Worm (Caenorhabditis elegans) whole organism, L1 larva: ENCODE results near the gene Y46E12A.5.
A peak's percentile ranks its signal among the peaks of the same experiment; 100 is the strongest.

Source experiments
- C16A3.4 ChIP-seq: fragments of 150-350 bp; optimal IDR thresholded peaks from 2 replicates; lab custom pipeline; 2014; ENCODE audit warnings: missing biosample characterization, missing genetic modification characterization
- C34B4.2 ChIP-seq: sonication (generic microtip); optimal IDR thresholded peaks from 2 replicates; lab custom pipeline; 2017; ENCODE audit warnings: mild to moderate bottlenecking, missing genetic modification characterization, missing compliant biosample characterization
- F16B12.6 ChIP-seq: fragments of 150-350 bp; optimal IDR thresholded peaks from 2 replicates; lab custom pipeline; 2014; ENCODE audit warnings: missing biosample characterization, missing genetic modification characterization
- Y116A8C.19 ChIP-seq: sonication (generic microtip); optimal IDR thresholded peaks from 2 replicates; lab custom pipeline; 2016; ENCODE audit warnings: missing compliant biosample characterization, missing genetic modification characterization, borderline replicate concordance
- aly-2 ChIP-seq: fragments of 150-350 bp; optimal IDR thresholded peaks from 2 replicates; lab custom pipeline; 2014; ENCODE audit warnings: missing biosample characterization, missing genetic modification characterization
- blmp-1 ChIP-seq: fragments of 150-350 bp; optimal IDR thresholded peaks from 2 replicates; lab custom pipeline; 2014; ENCODE audit warnings: missing biosample characterization, missing genetic modification characterization
- ceh-63 ChIP-seq: fragments of 200-800 bp; sonication (Bioruptor generic); optimal IDR thresholded peaks from 2 replicates; lab custom pipeline; 2018; ENCODE audit warnings: mild to moderate bottlenecking, missing genetic modification characterization, missing compliant biosample characterization
- ceh-82 ChIP-seq, 3 experiments: fragments of 150-350 bp in 1 of 3; sonication (generic microtip) in 2 of 3; optimal IDR thresholded peaks; 2 replicates each; lab custom pipeline; 2014 to 2017; ENCODE audit warnings: missing biosample characterization in 3 of 3, missing genetic modification characterization in 3 of 3
- ceh-88 ChIP-seq: fragments of 200-800 bp; sonication (Bioruptor generic); IDR thresholded peaks from 2 replicates; pipeline ENCODE4 v1.3.6; 2022; ENCODE audit warnings: missing genetic modification characterization, missing compliant biosample characterization
- ceh-90 ChIP-seq: sonication (generic microtip); optimal IDR thresholded peaks from 2 replicates; lab custom pipeline; 2016; ENCODE audit warnings: missing genetic modification characterization, missing compliant biosample characterization
- ces-1 ChIP-seq: fragments of 150-350 bp; optimal IDR thresholded peaks from 2 replicates; lab custom pipeline; 2014; ENCODE audit warnings: missing biosample characterization, missing genetic modification reagents, missing genetic modification characterization
- dpl-1 ChIP-seq, 3 experiments: fragments of 150-350 bp in 2 of 3; sonication (generic microtip) in 1 of 3; optimal IDR thresholded peaks; 2 replicates each; lab custom pipeline; 2014 to 2017; ENCODE audit warnings: missing biosample characterization in 3 of 3, missing genetic modification characterization in 3 of 3, missing genetic modification reagents in 3 of 3
- dsc-1 ChIP-seq: sonication (generic microtip); optimal IDR thresholded peaks from 2 replicates; lab custom pipeline; 2016; ENCODE audit warnings: mild to moderate bottlenecking, missing genetic modification characterization, missing compliant biosample characterization
- efl-1 ChIP-seq, 4 experiments: fragments of 150-350 bp; optimal IDR thresholded peaks in 3 of 4; peaks in 1 of 4; 1 replicate in 1 of 4; 2 replicates in 3 of 4; lab custom pipeline; 2014; ENCODE audit warnings: missing biosample characterization in 2 of 4, missing genetic modification characterization in 2 of 4, missing genetic modification reagents in 2 of 4
- efl-3 ChIP-seq: fragments of 200-800 bp; sonication (Bioruptor generic); optimal IDR thresholded peaks from 2 replicates; lab custom pipeline; 2018; ENCODE audit warnings: mild to moderate bottlenecking, missing genetic modification characterization, missing compliant biosample characterization
- egl-13 ChIP-seq: sonication (generic microtip); optimal IDR thresholded peaks from 2 replicates; lab custom pipeline; 2016; ENCODE audit warnings: missing genotype, missing genetic modification reagents, missing genetic modification characterization, missing compliant biosample characterization
- elt-2 ChIP-seq: sonication (generic microtip); optimal IDR thresholded peaks from 2 replicates; lab custom pipeline; 2016; ENCODE audit warnings: missing genetic modification characterization, mild to moderate bottlenecking, inconsistent platforms, missing compliant biosample characterization, missing genetic modification reagents
- ets-5 ChIP-seq: fragments of 200-800 bp; sonication (Bioruptor generic); IDR thresholded peaks from 2 replicates; pipeline ENCODE4 v1.3.6; 2022; ENCODE audit warnings: missing genetic modification characterization, missing compliant biosample characterization
- fkh-4 ChIP-seq: sonication (generic microtip); optimal IDR thresholded peaks from 2 replicates; lab custom pipeline; 2016; ENCODE audit warnings: missing compliant biosample characterization, missing genetic modification characterization, borderline replicate concordance
- fos-1 ChIP-seq: fragments of 150-350 bp; optimal IDR thresholded peaks from 2 replicates; lab custom pipeline; 2014; ENCODE audit warnings: missing biosample characterization, missing genetic modification characterization
- hlh-4 ChIP-seq: sonication (generic microtip); optimal IDR thresholded peaks from 2 replicates; lab custom pipeline; 2016; ENCODE audit warnings: mild to moderate bottlenecking, missing genetic modification characterization, missing compliant biosample characterization
- hpl-2 ChIP-seq: fragments of 150-350 bp; optimal IDR thresholded peaks from 2 replicates; lab custom pipeline; 2014; ENCODE audit warnings: missing biosample characterization, missing genetic modification reagents, missing genetic modification characterization
- isw-1 ChIP-seq: fragments of 200-800 bp; sonication (Bioruptor generic); IDR thresholded peaks from 2 replicates; pipeline ENCODE4 v1.3.6; 2022; ENCODE audit warnings: missing genetic modification characterization, missing compliant biosample characterization
- lin-15B ChIP-seq: fragments of 150-350 bp; sonication (generic microtip); optimal IDR thresholded peaks from 3 replicates; lab custom pipeline; 2014; ENCODE audit warnings: missing biosample characterization, missing genetic modification characterization
- lir-3 ChIP-seq: sonication (generic microtip); optimal IDR thresholded peaks from 2 replicates; lab custom pipeline; 2016; ENCODE audit warnings: mild to moderate bottlenecking, missing genetic modification characterization, moderate library complexity, missing compliant biosample characterization; ENCODE audit not compliant: poor library complexity
- mab-9 ChIP-seq: fragments of 200-800 bp; sonication (Bioruptor generic); IDR thresholded peaks from 2 replicates; pipeline ENCODE4 v1.3.6; 2022; ENCODE audit warnings: missing genetic modification reagents, missing genetic modification characterization, missing compliant biosample characterization
- mdl-1 ChIP-seq, 2 experiments: fragments of 150-350 bp; optimal IDR thresholded peaks; 2 replicates each; lab custom pipeline; 2014 to 2017; ENCODE audit warnings: missing biosample characterization in 2 of 2, missing genetic modification characterization in 2 of 2, inconsistent platforms in 1 of 2
- mef-2 ChIP-seq: fragments of 150-350 bp; optimal IDR thresholded peaks from 2 replicates; lab custom pipeline; 2014; ENCODE audit warnings: missing biosample characterization, missing genetic modification characterization
- mep-1 ChIP-seq: fragments of 150-350 bp; optimal IDR thresholded peaks from 2 replicates; lab custom pipeline; 2014; ENCODE audit warnings: missing biosample characterization, missing genetic modification characterization
- nhr-11 ChIP-seq: fragments of 150-350 bp; optimal IDR thresholded peaks from 2 replicates; lab custom pipeline; 2014; ENCODE audit warnings: missing biosample characterization, missing genetic modification characterization
- nhr-12 ChIP-seq: sonication (generic microtip); optimal IDR thresholded peaks from 2 replicates; lab custom pipeline; 2017; ENCODE audit warnings: missing biosample characterization, missing genetic modification characterization
- nhr-20 ChIP-seq: sonication (generic microtip); optimal IDR thresholded peaks from 2 replicates; lab custom pipeline; 2016; ENCODE audit warnings: mild to moderate bottlenecking, missing genetic modification characterization, missing compliant biosample characterization
- nhr-71 ChIP-seq: sonication (generic microtip); optimal IDR thresholded peaks from 2 replicates; lab custom pipeline; 2016; ENCODE audit warnings: mild to moderate bottlenecking, missing genetic modification characterization, moderate library complexity, missing compliant biosample characterization
- nhr-77 ChIP-seq: fragments of 150-350 bp; optimal IDR thresholded peaks from 2 replicates; lab custom pipeline; 2014; ENCODE audit warnings: missing biosample characterization, missing genetic modification characterization
- nhr-85 ChIP-seq: sonication (generic microtip); peaks from one replicate; lab custom pipeline; 2016; ENCODE audit warnings: missing genetic modification characterization, inconsistent platforms, missing compliant biosample characterization
- pax-3 ChIP-seq: fragments of 200-800 bp; sonication (Bioruptor generic); optimal IDR thresholded peaks from 2 replicates; lab custom pipeline; 2018; ENCODE audit warnings: mild to moderate bottlenecking, missing genetic modification characterization, moderate library complexity, missing compliant biosample characterization
- pqm-1 ChIP-seq: sonication (generic microtip); optimal IDR thresholded peaks from 3 replicates; lab custom pipeline; 2017; ENCODE audit warnings: missing biosample characterization, missing genetic modification characterization
- rnt-1 ChIP-seq: sonication (generic microtip); optimal IDR thresholded peaks from 2 replicates; lab custom pipeline; 2016; ENCODE audit warnings: mild to moderate bottlenecking, missing genetic modification characterization, moderate library complexity, missing compliant biosample characterization
- skn-1 ChIP-seq: fragments of 150-350 bp; optimal IDR thresholded peaks from 2 replicates; lab custom pipeline; 2014; ENCODE audit warnings: missing biosample characterization, missing genetic modification characterization
- snu-23 ChIP-seq: sonication (generic microtip); optimal IDR thresholded peaks from 2 replicates; lab custom pipeline; 2016; ENCODE audit warnings: missing genetic modification characterization, missing compliant biosample characterization
- sup-37 ChIP-seq: fragments of 200-800 bp; sonication (Bioruptor generic); optimal IDR thresholded peaks from 2 replicates; lab custom pipeline; 2018; ENCODE audit warnings: mild to moderate bottlenecking, missing genetic modification characterization, missing compliant biosample characterization
- tbx-2 ChIP-seq: sonication (generic microtip); optimal IDR thresholded peaks from 2 replicates; lab custom pipeline; 2016; ENCODE audit warnings: missing genetic modification characterization, missing compliant biosample characterization
- tlp-1 ChIP-seq: fragments of 150-350 bp; optimal IDR thresholded peaks from 2 replicates; lab custom pipeline; 2014; ENCODE audit warnings: missing biosample characterization, missing genetic modification characterization
- unc-62 ChIP-seq: fragments of 150-350 bp; optimal IDR thresholded peaks from 2 replicates; lab custom pipeline; 2014; ENCODE audit warnings: missing biosample characterization, missing genetic modification reagents, missing genetic modification characterization
- unc-98 ChIP-seq: fragments of 200-800 bp; sonication (Bioruptor generic); IDR thresholded peaks from 2 replicates; pipeline ENCODE4 v1.3.6; 2022; ENCODE audit warnings: missing genetic modification characterization, missing compliant biosample characterization
- zag-1 ChIP-seq: fragments of 150-350 bp; optimal IDR thresholded peaks from 2 replicates; lab custom pipeline; 2014; ENCODE audit warnings: missing biosample characterization, missing genetic modification characterization
- zip-4 ChIP-seq: fragments of 200-800 bp; sonication (Bioruptor generic); optimal IDR thresholded peaks from 2 replicates; lab custom pipeline; 2018; ENCODE audit warnings: mild to moderate bottlenecking, missing genetic modification characterization, moderate library complexity, missing compliant biosample characterization
- ztf-11 ChIP-seq, 2 experiments: sonication (generic microtip); optimal IDR thresholded peaks; 2 replicates each; lab custom pipeline; 2016 to 2017; ENCODE audit warnings: missing genetic modification characterization in 2 of 2, missing biosample characterization in 1 of 2, missing compliant biosample characterization in 1 of 2
- ztf-4 ChIP-seq: fragments of 150-350 bp; optimal IDR thresholded peaks from 2 replicates; lab custom pipeline; 2014; ENCODE audit warnings: missing biosample characterization, missing genetic modification characterization

The Y46E12A.5 gene

ce11 chrIII:1785776-1786175, 27.7 kb upstream of the Y46E12A.5 start (continued):
- no peak for TF ChIP-seq ceh-63 (GFP tag; lab: Kevin White, UChicago)
- TF ChIP-seq hlh-4 (tag; lab: Kevin White, UChicago), result no peak
- no peak for TF ChIP-seq elt-2 (tag; lab: Kevin White, UChicago)
- no peak for TF ChIP-seq sup-37 (GFP tag; lab: Kevin White, UChicago)
- no peak for TF ChIP-seq ets-5 (GFP tag; lab: Robert Waterston, UW)
- no peak for TF ChIP-seq pax-3 (tag; lab: Kevin White, UChicago)
- no peak for TF ChIP-seq nhr-12 (tag; lab: Kevin White, UChicago)
- TF ChIP-seq efl-3 (GFP tag; lab: Kevin White, UChicago), result no peak
- TF ChIP-seq, all 84 proteins: peak for 26

- no peak for TF ChIP-seq lir-3
- no peak for TF ChIP-seq ztf-11 (tag; optimal IDR thresholded peaks at IDR 0.05; lab: Kevin White, UChicago)
- no peak for TF ChIP-seq zip-4 (GFP tag; lab: Kevin White, UChicago)
- no peak for TF ChIP-seq nhr-85 (tag; lab: Kevin White, UChicago)
- no peak for TF ChIP-seq unc-62 (GFP tag; lab: Kevin White, UChicago)
- TF ChIP-seq fos-1 (tag; lab: Kevin White, UChicago), result no peak
- no peak for TF ChIP-seq ceh-90
- TF ChIP-seq egl-13 (tag; lab: Kevin White, UChicago), result no peak
Observed at ce11 chrIII:1777969-1778368, 19.9 kb upstream of the Y46E12A.5 start, which contains the start of gene Y39A3CL.4. Y39A3CL.4 (minus strand) TSS chrIII:1778069.

ce11 chrIII:1777468-1777867, 19.4 kb upstream of the Y46E12A.5 start, which contains the start of gene Y39A3CL.3:
Y39A3CL.3 (plus strand) TSS chrIII:1777802.
- TF ChIP-seq zag-1 (tag; lab: Kevin White, UChicago) (no peak), hpl-2 (GFP tag; lab: Kevin White, UChicago) (no peak), lin-15B (tag; lab: Kevin White, UChicago) (no peak), mab-9 (no peak), aly-2 (tag; lab: Kevin White, UChicago) (no peak), F16B12.6 (peak; percentile 86), isw-1 (GFP tag; lab: Robert Waterston, UW) (no peak; the same call in 1 of the 2 replicates), hlh-4 (tag; lab: Kevin White, UChicago) (no peak), tbx-2 (tag; lab: Kevin White, UChicago) (peak; percentile 9), fkh-4 (tag; lab: Kevin White, UChicago) (no peak), nhr-71 (tag; lab: Kevin White, UChicago) (no peak), dsc-1 (no peak), rnt-1 (tag; lab: Kevin White, UChicago) (peak; percentile 29), nhr-20 (tag; lab: Kevin White, UChicago) (no peak), mdl-1 (tag; optimal IDR thresholded peaks at IDR 0.05; lab: Kevin White, UChicago) (peak in 1 of 2 experiments; percentile 8), pax-3 (tag; lab: Kevin White, UChicago) (no peak), tlp-1 (tag; lab: Kevin White, UChicago) (no peak), pqm-1 (tag; lab: Kevin White, UChicago) (no peak), blmp-1 (tag; lab: Kevin White, UChicago) (peak; percentile 3), mef-2 (tag; lab: Kevin White, UChicago) (no peak), unc-98 (GFP tag; lab: Robert Waterston, UW) (no peak), nhr-85 (tag; lab: Kevin White, UChicago) (no peak), snu-23 (GFP tag; lab: Kevin White, UChicago) (no peak), ets-5 (GFP tag; lab: Robert Waterston, UW) (no peak), ceh-88 (no peak), C34B4.2 (tag; lab: Kevin White, UChicago) (no peak), nhr-77 (no peak), C16A3.4 (tag; lab: Kevin White, UChicago) (no peak), efl-1 (optimal IDR thresholded peaks at IDR 0.05; lab: Kevin White, UChicago) (peak; percentile 25 to 55), efl-1 (GFP tag; optimal IDR thresholded peaks at IDR 0.05 in 1 of 2; lab: Kevin White, UChicago) (peak; percentile 66 to 92), elt-2 (tag; lab: Kevin White, UChicago) (no peak), egl-13 (tag; lab: Kevin White, UChicago) (no peak), dpl-1 (GFP tag; optimal IDR thresholded peaks at IDR 0.05; lab: Kevin White, UChicago) (peak in 2 of 3 experiments; percentile 58 to 62), skn-1 (tag; lab: Kevin White, UChicago) (peak; percentile 34), ces-1 (GFP tag; lab: Kevin White, UChicago) (no peak), Y116A8C.19 (tag; lab: Kevin White, UChicago) (no peak), ceh-82 (tag; optimal IDR thresholded peaks at IDR 0.05; lab: Kevin White, UChicago) (peak in 2 of 3 experiments; percentile 28 to 59), mep-1 (tag; lab: Kevin White, UChicago) (peak; percentile 64), ztf-4 (tag; lab: Kevin White, UChicago) (no peak), nhr-11 (tag; lab: Kevin White, UChicago) (no peak)
